Worm (Caenorhabditis elegans) whole organism, young adult: Measurements from ENCODE around the gene lin-15A.

Source experiments
- B0261.1 ChIP-seq: sonication (generic microtip); optimal IDR thresholded peaks from 2 replicates; lab custom pipeline; 2016; ENCODE audit warnings: mild to moderate bottlenecking, missing genetic modification characterization, moderate library complexity, missing compliant biosample characterization
- F39B2.1 ChIP-seq: fragments of 200-800 bp; sonication (Bioruptor generic); IDR thresholded peaks from 2 replicates; pipeline ENCODE4 v1.3.6; 2022; ENCODE audit warnings: missing genetic modification reagents, missing genetic modification characterization, missing compliant biosample characterization
- F49E8.2 ChIP-seq: sonication (generic microtip); optimal IDR thresholded peaks from 3 replicates; lab custom pipeline; 2017; ENCODE audit warnings: missing genetic modification characterization, mild to moderate bottlenecking, missing compliant biosample characterization, antibody characterized with exemption, moderate library complexity; ENCODE audit not compliant: insufficient read depth
- F55B11.4 ChIP-seq: sonication (generic microtip); optimal IDR thresholded peaks from 2 replicates; lab custom pipeline; 2016; ENCODE audit warnings: missing compliant biosample characterization, missing genetic modification characterization, borderline replicate concordance; ENCODE audit not compliant: insufficient read depth
- T07F8.4 ChIP-seq: sonication (generic microtip); optimal IDR thresholded peaks from 2 replicates; lab custom pipeline; 2016; ENCODE audit warnings: mild to moderate bottlenecking, missing genetic modification characterization, moderate library complexity, missing compliant biosample characterization
- Y53G8AR.9 ChIP-seq: fragments of 200-800 bp; sonication (Bioruptor generic); conservative IDR thresholded peaks from 2 replicates; pipeline ENCODE4 v1.3.6; 2022; ENCODE audit warnings: missing genetic modification reagents, missing genetic modification characterization, missing compliant biosample characterization
- Y56A3A.18 ChIP-seq: fragments of 200-800 bp; sonication (Bioruptor generic); IDR thresholded peaks from 2 replicates; pipeline ENCODE4 v1.3.6; 2022; ENCODE audit warnings: missing genetic modification reagents, missing genetic modification characterization, missing compliant biosample characterization
- Y95B8A.8 ChIP-seq: fragments of 200-800 bp; sonication (Bioruptor generic); IDR thresholded peaks from 2 replicates; pipeline ENCODE4 v1.3.6; 2022; ENCODE audit warnings: missing genetic modification reagents, missing genetic modification characterization, missing compliant biosample characterization
- akir-1 ChIP-seq: fragments of 200-800 bp; sonication (Bioruptor generic); optimal IDR thresholded peaks from 2 replicates; lab custom pipeline; 2018; ENCODE audit warnings: mild to moderate bottlenecking, missing genetic modification characterization, moderate library complexity, missing compliant biosample characterization
- atf-7 ChIP-seq: sonication (generic microtip); optimal IDR thresholded peaks from 2 replicates; lab custom pipeline; 2017; ENCODE audit warnings: mild to moderate bottlenecking, missing genetic modification characterization, missing compliant biosample characterization
- attf-6 ChIP-seq: fragments of 200-800 bp; sonication (Bioruptor generic); IDR thresholded peaks from 2 replicates; pipeline ENCODE4 v1.3.6; 2022; ENCODE audit warnings: missing genetic modification reagents, missing genetic modification characterization, missing compliant biosample characterization
- bed-1 ChIP-seq: fragments of 200-800 bp; sonication (Bioruptor generic); IDR thresholded peaks from 2 replicates; pipeline ENCODE4 v1.3.6; 2022; ENCODE audit warnings: missing genetic modification reagents, missing genetic modification characterization, missing compliant biosample characterization
- bed-2 ChIP-seq: fragments of 200-800 bp; sonication (Bioruptor generic); IDR thresholded peaks from 2 replicates; pipeline ENCODE4 v1.3.6; 2022; ENCODE audit warnings: missing genetic modification reagents, missing genetic modification characterization, missing compliant biosample characterization
- ceh-100 ChIP-seq: fragments of 200-800 bp; sonication (Bioruptor generic); IDR thresholded peaks from 2 replicates; pipeline ENCODE4 v1.3.6; 2022; ENCODE audit warnings: missing genetic modification reagents, missing genetic modification characterization, missing compliant biosample characterization
- ceh-27 ChIP-seq: fragments of 200-800 bp; sonication (Bioruptor generic); optimal IDR thresholded peaks from 2 replicates; lab custom pipeline; 2018; ENCODE audit warnings: mild to moderate bottlenecking, missing genetic modification characterization, moderate library complexity, missing compliant biosample characterization
- ceh-58 ChIP-seq: fragments of 200-800 bp; sonication (Bioruptor generic); IDR thresholded peaks from 2 replicates; pipeline ENCODE4 v1.3.6; 2022; ENCODE audit warnings: missing genetic modification characterization, missing compliant biosample characterization
- ceh-79 ChIP-seq: sonication (generic microtip); optimal IDR thresholded peaks from 2 replicates; lab custom pipeline; 2017; ENCODE audit warnings: mild to moderate bottlenecking, missing genetic modification characterization, missing compliant biosample characterization
- chd-7 ChIP-seq: sonication (generic microtip); optimal IDR thresholded peaks from 2 replicates; lab custom pipeline; 2016; ENCODE audit warnings: mild to moderate bottlenecking, missing genetic modification characterization, moderate library complexity, missing compliant biosample characterization
- dox-1 ChIP-seq: fragments of 200-800 bp; sonication (Bioruptor generic); IDR thresholded peaks from 2 replicates; pipeline ENCODE4 v1.3.6; 2022; ENCODE audit warnings: missing genetic modification reagents, missing genetic modification characterization, missing compliant biosample characterization
- egl-44 ChIP-seq: fragments of 200-800 bp; sonication (Bioruptor generic); IDR thresholded peaks from 2 replicates; pipeline ENCODE4 v1.3.6; 2022; ENCODE audit warnings: missing genetic modification reagents, missing genetic modification characterization, missing compliant biosample characterization
- ets-4 ChIP-seq: fragments of 200-800 bp; sonication (Bioruptor generic); optimal IDR thresholded peaks from 2 replicates; lab custom pipeline; 2018; ENCODE audit warnings: mild to moderate bottlenecking, missing genetic modification characterization, missing compliant biosample characterization
- fkh-3 ChIP-seq: sonication (generic microtip); optimal IDR thresholded peaks from 2 replicates; lab custom pipeline; 2016; ENCODE audit warnings: mild to moderate bottlenecking, missing genetic modification characterization, missing compliant biosample characterization
- hrde-1 ChIP-seq: sonication (generic microtip); optimal IDR thresholded peaks from 2 replicates; lab custom pipeline; 2016; ENCODE audit warnings: missing genetic modification characterization, mild to moderate bottlenecking, missing compliant biosample characterization, moderate library complexity, missing genotype, missing genetic modification reagents, borderline replicate concordance
- hsf-1 ChIP-seq: fragments of 200-800 bp; sonication (Bioruptor generic); IDR thresholded peaks from 2 replicates; pipeline ENCODE4 v1.3.6; 2022; ENCODE audit warnings: missing genetic modification reagents, missing genetic modification characterization, missing compliant biosample characterization
- let-526 ChIP-seq: fragments of 200-800 bp; sonication (Bioruptor generic); IDR thresholded peaks from 2 replicates; pipeline ENCODE4 v1.3.6; 2022; ENCODE audit warnings: missing genetic modification reagents, missing genetic modification characterization, missing compliant biosample characterization
- lin-54 ChIP-seq: fragments of 200-800 bp; sonication (Bioruptor generic); optimal IDR thresholded peaks from 2 replicates; lab custom pipeline; 2018; ENCODE audit warnings: mild to moderate bottlenecking, missing genetic modification characterization, missing compliant biosample characterization
- lsl-1 ChIP-seq: fragments of 200-800 bp; sonication (Bioruptor generic); optimal IDR thresholded peaks from 2 replicates; lab custom pipeline; 2018; ENCODE audit warnings: mild to moderate bottlenecking, missing genetic modification characterization, moderate library complexity, missing compliant biosample characterization
- lsy-27 ChIP-seq: sonication (generic microtip); optimal IDR thresholded peaks from 2 replicates; lab custom pipeline; 2017; ENCODE audit warnings: missing genetic modification characterization, mild to moderate bottlenecking, missing compliant biosample characterization, antibody characterized with exemption, missing genotype, borderline replicate concordance; ENCODE audit not compliant: insufficient read depth
- madf-3 ChIP-seq: fragments of 200-800 bp; sonication (Bioruptor generic); IDR thresholded peaks from 2 replicates; pipeline ENCODE4 v1.3.6; 2022; ENCODE audit warnings: missing genetic modification reagents, missing genetic modification characterization, missing compliant biosample characterization
- mcd-1 ChIP-seq: fragments of 200-800 bp; sonication (Bioruptor generic); IDR thresholded peaks from 2 replicates; pipeline ENCODE4 v1.3.6; 2022; ENCODE audit warnings: missing genetic modification reagents, missing genetic modification characterization, missing compliant biosample characterization
- mel-28 ChIP-seq: sonication (generic microtip); optimal IDR thresholded peaks from 2 replicates; lab custom pipeline; 2016; ENCODE audit warnings: borderline replicate concordance, mild to moderate bottlenecking, missing genetic modification characterization, missing compliant biosample characterization
- mes-4 ChIP-seq: sonication (generic microtip); optimal IDR thresholded peaks from 2 replicates; lab custom pipeline; 2016; ENCODE audit warnings: missing genotype, missing genetic modification characterization, missing compliant biosample characterization
- nfya-2 ChIP-seq: fragments of 200-800 bp; sonication (Bioruptor generic); IDR thresholded peaks from 2 replicates; pipeline ENCODE4 v1.3.6; 2022; ENCODE audit warnings: missing genetic modification reagents, missing genetic modification characterization, missing compliant biosample characterization
- nhr-179 ChIP-seq: sonication (generic microtip); optimal IDR thresholded peaks from 2 replicates; lab custom pipeline; 2016; ENCODE audit warnings: mild to moderate bottlenecking, missing genetic modification characterization, missing compliant biosample characterization
- nhr-27 ChIP-seq: fragments of 200-800 bp; sonication (Bioruptor generic); optimal IDR thresholded peaks from 2 replicates; lab custom pipeline; 2018; ENCODE audit warnings: mild to moderate bottlenecking, missing genetic modification characterization, moderate library complexity, missing compliant biosample characterization
- rec-8 ChIP-seq, 2 experiments: sonication (generic microtip); optimal IDR thresholded peaks; 2 replicates each; lab custom pipeline; 2016; ENCODE audit warnings: mild to moderate bottlenecking in 2 of 2, missing genetic modification characterization in 2 of 2, missing genetic modification reagents in 2 of 2, missing genotype in 2 of 2, missing biosample characterization in 1 of 2, missing compliant biosample characterization in 1 of 2, moderate library complexity in 1 of 2
- sea-2 ChIP-seq: fragments of 200-800 bp; sonication (Bioruptor generic); IDR thresholded peaks from 2 replicates; pipeline ENCODE4 v1.3.6; 2022; ENCODE audit warnings: missing genetic modification characterization, missing compliant biosample characterization
- snpc-1.1 ChIP-seq: sonication (generic microtip); optimal IDR thresholded peaks from 2 replicates; lab custom pipeline; 2017; ENCODE audit warnings: missing genetic modification characterization, mild to moderate bottlenecking, missing compliant biosample characterization, antibody characterized with exemption, moderate library complexity, missing genotype, missing genetic modification reagents; ENCODE audit not compliant: insufficient read depth
- snpc-1.3 ChIP-seq: sonication (generic microtip); optimal IDR thresholded peaks from 2 replicates; lab custom pipeline; 2017; ENCODE audit warnings: missing genetic modification characterization, mild to moderate bottlenecking, missing compliant biosample characterization, antibody characterized with exemption, moderate library complexity, missing genotype, missing genetic modification reagents; ENCODE audit not compliant: insufficient read depth
- somi-1 ChIP-seq: fragments of 200-800 bp; sonication (Bioruptor generic); optimal IDR thresholded peaks from 2 replicates; lab custom pipeline; 2018; ENCODE audit warnings: mild to moderate bottlenecking, missing genetic modification characterization, missing compliant biosample characterization
- tbx-9 ChIP-seq: sonication (generic microtip); optimal IDR thresholded peaks from 2 replicates; lab custom pipeline; 2016; ENCODE audit warnings: borderline replicate concordance, missing genetic modification characterization, inconsistent platforms, missing compliant biosample characterization
- tlf-1 ChIP-seq: fragments of 200-800 bp; sonication (Bioruptor generic); optimal IDR thresholded peaks from 2 replicates; lab custom pipeline; 2018; ENCODE audit warnings: mild to moderate bottlenecking, missing genetic modification characterization, missing compliant biosample characterization
- unc-62 ChIP-seq: fragments of 150-350 bp; optimal IDR thresholded peaks from 2 replicates; lab custom pipeline; 2014; ENCODE audit warnings: missing biosample characterization, missing genetic modification reagents, missing genetic modification characterization
- xnd-1 ChIP-seq: sonication (generic microtip); optimal IDR thresholded peaks from 2 replicates; lab custom pipeline; 2016; ENCODE audit warnings: missing genotype, missing genetic modification reagents, missing genetic modification characterization, missing compliant biosample characterization
- zfh-2 ChIP-seq: fragments of 200-800 bp; sonication (Bioruptor generic); conservative IDR thresholded peaks from 2 replicates; pipeline ENCODE4 v1.3.6; 2022; ENCODE audit warnings: missing genetic modification reagents, missing genetic modification characterization, missing compliant biosample characterization
- ztf-18 ChIP-seq: sonication (generic microtip); optimal IDR thresholded peaks from 2 replicates; lab custom pipeline; 2016; ENCODE audit warnings: missing genotype, mild to moderate bottlenecking, missing genetic modification characterization, missing compliant biosample characterization
- ztf-28 ChIP-seq: fragments of 200-800 bp; sonication (Bioruptor generic); IDR thresholded peaks from 2 replicates; pipeline ENCODE4 v1.3.6; 2022; ENCODE audit warnings: missing genetic modification reagents, missing genetic modification characterization, missing compliant biosample characterization

Gene lin-15A

ce11 chrX:15741852-15742251, 10.1 kb downstream of the lin-15A start (continued):
- TF ChIP-seq T07F8.4 (peak; percentile 72), lsy-27 (tag; lab: Kevin White, UChicago) (no peak), bed-1 (GFP tag; lab: Robert Waterston, UW) (no peak), akir-1 (GFP tag; lab: Kevin White, UChicago) (peak; percentile 60), somi-1 (GFP tag; lab: Kevin White, UChicago) (peak; percentile 44), zfh-2 (peak; percentile 89), ceh-79 (tag; lab: Kevin White, UChicago) (peak; percentile 45), mel-28 (tag; lab: Kevin White, UChicago) (no peak), let-526 (no peak), hrde-1 (tag; lab: Kevin White, UChicago) (no peak), F55B11.4 (tag; lab: Kevin White, UChicago) (no peak), rec-8 (tag; optimal IDR thresholded peaks at IDR 0.05; lab: Kevin White, UChicago) (peak; percentile 63 to 87), nfya-2 (GFP tag; lab: Robert Waterston, UW) (no peak), nhr-179 (tag; lab: Kevin White, UChicago) (peak; percentile 22), Y56A3A.18 (peak; percentile 67; the same call in 1 of the 2 replicates), ceh-100 (GFP tag; lab: Robert Waterston, UW) (peak; percentile 34; the same call in 1 of the 2 replicates), snpc-1.3 (tag; lab: Kevin White, UChicago) (peak; percentile 11), ets-4 (no peak), xnd-1 (no peak), lsl-1 (GFP tag; lab: Kevin White, UChicago) (peak; percentile 7), F49E8.2 (tag; lab: Kevin White, UChicago) (peak; percentile 20), ztf-28 (GFP tag; lab: Robert Waterston, UW) (peak; percentile 47; the same call in 1 of the 2 replicates), fkh-3 (tag; lab: Kevin White, UChicago) (peak; percentile 48), tlf-1 (GFP tag; lab: Kevin White, UChicago) (peak; percentile 2), Y95B8A.8 (GFP tag; lab: Robert Waterston, UW) (no peak), hsf-1 (GFP tag; lab: Robert Waterston, UW) (no peak), Y53G8AR.9 (no peak), madf-3 (GFP tag; lab: Robert Waterston, UW) (no peak), nhr-27 (tag; lab: Kevin White, UChicago) (no peak), mes-4 (tag; lab: Kevin White, UChicago) (peak; percentile 80), unc-62 (GFP tag; lab: Kevin White, UChicago) (no peak), ztf-18 (tag; lab: Kevin White, UChicago) (peak; percentile 80), ceh-27 (GFP tag; lab: Kevin White, UChicago) (peak; percentile 73), tbx-9 (tag; lab: Kevin White, UChicago) (no peak), mcd-1 (GFP tag; lab: Robert Waterston, UW) (peak; percentile 71), egl-44 (peak; percentile 87), ceh-58 (no peak), lin-54 (GFP tag; lab: Kevin White, UChicago) (peak; percentile 60), attf-6 (GFP tag; lab: Robert Waterston, UW) (peak; percentile 62; the same call in 1 of the 2 replicates), F39B2.1 (GFP tag; lab: Robert Waterston, UW) (0 out of 2 replicates have a peak, but pooled peaks have one; percentile 29), atf-7 (tag; lab: Kevin White, UChicago) (peak; percentile 55), dox-1 (peak; percentile 93), chd-7 (tag; lab: Kevin White, UChicago) (peak; percentile 65), snpc-1.1 (tag; lab: Kevin White, UChicago) (peak; percentile 72), sea-2 (GFP tag; lab: Robert Waterston, UW) (peak; percentile 14; the same call in 1 of the 2 replicates), B0261.1 (tag; lab: Kevin White, UChicago) (peak; percentile 98), bed-2 (GFP tag; lab: Robert Waterston, UW) (peak; percentile 21; the same call in 1 of the 2 replicates)
